Fruit fly (Drosophila melanogaster): ENCODE measurements around the gene CG34279.

DNA sequence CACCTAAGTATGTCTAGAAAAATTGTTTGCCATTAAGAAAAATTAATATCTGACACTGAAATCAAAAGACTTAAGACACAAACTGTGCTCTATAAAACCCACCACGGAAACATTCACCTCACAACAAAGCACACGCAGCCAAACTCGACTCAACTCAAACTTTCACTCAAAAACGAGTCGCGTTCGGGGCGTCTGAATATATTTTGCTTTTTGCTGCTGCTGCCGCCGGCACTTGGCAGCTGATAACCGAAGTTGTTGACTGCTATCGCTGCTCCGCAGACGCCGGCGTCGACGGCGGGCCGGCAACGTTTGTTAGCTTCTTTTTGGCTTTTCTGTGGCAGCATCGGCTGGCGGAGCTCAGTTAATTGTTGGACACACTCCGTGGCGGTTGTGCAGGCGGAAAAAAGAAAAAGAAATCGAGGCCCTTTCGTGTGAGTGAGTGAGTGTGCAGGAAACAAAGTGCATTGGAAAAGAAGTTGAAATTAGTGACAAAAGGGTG is 22.4 kb upstream of the CG34279 start, which contains the start of gene cysu:
- no peak for TF ChIP-seq Dfd (GFP tag; optimal IDR thresholded peaks at IDR 0.05)
- no peak for TF ChIP-seq CG32264 (GFP tag; optimal IDR thresholded peaks at IDR 0.05)
- no peak for TF ChIP-seq h (GFP tag; optimal IDR thresholded peaks at IDR 0.05)
- no peak for TF ChIP-seq CrebA (GFP tag; optimal IDR thresholded peaks at IDR 0.05; ENCODE audit: borderline replicate concordance)
- TF ChIP-seq Jra (GFP tag; optimal IDR thresholded peaks at IDR 0.05) = no peak

Measured in whole organism, wandering third instar larva.